Fruit fly (Drosophila melanogaster): ENCODE data around the gene CG6495.

Gene CG6495

DNA sequence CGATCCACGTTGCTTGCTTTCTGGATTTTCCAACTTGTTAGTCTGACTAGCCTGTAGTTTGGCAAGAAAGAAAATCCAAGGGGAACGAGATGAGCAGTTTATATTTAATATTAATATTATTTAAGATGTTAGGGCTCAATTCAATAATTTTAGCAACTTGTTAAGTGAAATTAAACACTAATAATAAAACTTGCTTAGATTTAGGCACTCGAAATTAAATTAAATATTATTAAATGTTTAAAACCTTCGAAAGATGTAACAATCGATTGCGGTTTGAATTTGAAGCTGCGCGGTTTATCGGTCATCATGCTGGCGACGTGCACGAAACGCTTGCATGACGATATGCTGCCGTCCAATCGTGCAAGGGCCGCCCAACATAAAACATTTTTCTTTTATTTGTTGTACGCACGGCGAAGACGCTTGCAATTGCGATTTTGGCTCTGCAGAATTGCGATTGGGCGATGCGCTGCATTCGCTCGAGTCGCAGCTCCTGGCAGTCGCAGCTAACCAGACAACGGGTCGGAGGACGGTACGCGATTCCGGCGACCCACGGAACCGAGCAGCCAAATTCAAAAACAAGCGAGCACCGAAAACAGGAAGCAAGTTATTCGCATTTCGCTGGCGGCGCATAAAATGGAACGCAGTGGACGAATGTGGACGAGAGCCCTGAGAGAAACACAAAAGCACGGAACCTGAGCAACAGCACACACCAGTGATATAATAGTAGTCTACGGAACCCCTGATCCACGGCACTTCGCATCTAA lies 23.7 kb upstream of the CG6495 start, which contains the start of the genes Vha16-5 and CG12299 (continued):
- TF ChIP-seq ewg (GFP tag; optimal IDR thresholded peaks at IDR 0.05) = peak; percentile 74
- TF ChIP-seq CG8924 (tag; optimal IDR thresholded peaks at IDR 0.05) = peak; percentile 82
- no peak for TF ChIP-seq Hr78 (GFP tag; optimal IDR thresholded peaks at IDR 0.05)
- peak; percentile 93 for TF ChIP-seq CG30403 (GFP tag; optimal IDR thresholded peaks at IDR 0.05)
- no peak for TF ChIP-seq hth (optimal IDR thresholded peaks at IDR 0.05)
- no peak for TF ChIP-seq gsb-n (tag; optimal IDR thresholded peaks at IDR 0.05)
- TF ChIP-seq jing (GFP tag; optimal IDR thresholded peaks at IDR 0.05) = peak; percentile 43
- TF ChIP-seq Sry-β (GFP tag; optimal IDR thresholded peaks at IDR 0.05) = no peak
- peak; percentile 30 for TF ChIP-seq gfzf (GFP tag; optimal IDR thresholded peaks at IDR 0.05)
- TF ChIP-seq z (GFP tag; IDR thresholded peaks at IDR 0.05) = no peak
- peak; percentile 93 for TF ChIP-seq Bgb (GFP tag; IDR thresholded peaks at IDR 0.05; ENCODE audit: partially characterized antibody)
- peak; percentile 80 to 85 for TF ChIP-seq chif (GFP tag; optimal IDR thresholded peaks at IDR 0.05)
- TF ChIP-seq CG3726 (GFP tag; IDR thresholded peaks at IDR 0.05) = peak; percentile 63; the same call in 2 of the 3 replicates
- TF ChIP-seq NFAT (GFP tag; IDR thresholded peaks at IDR 0.05) = peak; percentile 96
- peak; percentile 85 for TF ChIP-seq NC2β (GFP tag; optimal IDR thresholded peaks at IDR 0.05)
- no peak for TF ChIP-seq schlank (tag; optimal IDR thresholded peaks at IDR 0.05)
- TF ChIP-seq slou (GFP tag; optimal IDR thresholded peaks at IDR 0.05) = peak; percentile 57
- TF ChIP-seq CG18011 (GFP tag; optimal IDR thresholded peaks at IDR 0.05) = peak; percentile 83
- no peak for TF ChIP-seq yki (optimal IDR thresholded peaks at IDR 0.05)
- TF ChIP-seq CG30431 (GFP tag; optimal IDR thresholded peaks at IDR 0.05) = peak; percentile 54
- peak; percentile 86 for TF ChIP-seq ind (GFP tag; optimal IDR thresholded peaks at IDR 0.05)
- TF ChIP-seq Dad (GFP tag; optimal IDR thresholded peaks at IDR 0.05) = peak; percentile 94
- TF ChIP-seq sd (tag; optimal IDR thresholded peaks at IDR 0.05) = no peak
- peak; percentile 86 for TF ChIP-seq CG4730 (GFP tag; IDR thresholded peaks at IDR 0.05)
- TF ChIP-seq CG15601 (tag; optimal IDR thresholded peaks at IDR 0.05) = peak; percentile 76
- no peak for TF ChIP-seq kah (GFP tag; optimal IDR thresholded peaks at IDR 0.05)
- peak; percentile 63; the same call in 1 of the 2 replicates for TF ChIP-seq sens-2 (GFP tag; IDR thresholded peaks at IDR 0.05)
- TF ChIP-seq Chrac-16 (GFP tag; optimal IDR thresholded peaks at IDR 0.05) = peak; percentile 85
- peak; percentile 31 for TF ChIP-seq CG12299 (tag; optimal IDR thresholded peaks at IDR 0.05)
- peak; percentile 45 for TF ChIP-seq Usf (GFP tag; optimal IDR thresholded peaks at IDR 0.05)
- peak; percentile 90 for TF ChIP-seq CG3847 (GFP tag; IDR thresholded peaks at IDR 0.05)
- peak; percentile 93 for TF ChIP-seq gem (tag; optimal IDR thresholded peaks at IDR 0.05)
- 0 out of 3 replicates have a peak, but pooled peaks have one; percentile 29 for TF ChIP-seq C15 (GFP tag; IDR thresholded peaks at IDR 0.05)
- peak; percentile 81 for TF ChIP-seq maf-S (GFP tag; optimal IDR thresholded peaks at IDR 0.05)
- TF ChIP-seq CG2129 (GFP tag; IDR thresholded peaks at IDR 0.05; ENCODE audit: partially characterized antibody) = peak; percentile 30; the same call in 1 of the 2 replicates
- peak; percentile 38 for TF ChIP-seq CG17385 (GFP tag; optimal IDR thresholded peaks at IDR 0.05)
- peak; percentile 82 for TF ChIP-seq ranshi (GFP tag; IDR thresholded peaks at IDR 0.05)
- peak; percentile 99 for TF ChIP-seq Med (GFP tag)
- TF ChIP-seq CG17612 (GFP tag; IDR thresholded peaks at IDR 0.05) = peak; percentile 68; the same call in 1 of the 2 replicates
- peak; percentile 88 for TF ChIP-seq CG11247 (GFP tag; IDR thresholded peaks at IDR 0.05)
- no peak for TF ChIP-seq Hmx (GFP tag; optimal IDR thresholded peaks at IDR 0.05)
- TF ChIP-seq CG32772 (GFP tag; IDR thresholded peaks at IDR 0.05) = peak; percentile 88
- peak; percentile 76; the same call in 2 of the 3 replicates for TF ChIP-seq CG6175 (GFP tag; IDR thresholded peaks at IDR 0.05)
- TF ChIP-seq dpn (GFP tag; optimal IDR thresholded peaks at IDR 0.05) = peak in 1 of 2 experiments; percentile 90
- peak; percentile 94 for TF ChIP-seq CG1603 (tag; optimal IDR thresholded peaks at IDR 0.05)
- no peak for TF ChIP-seq dmrt99B (tag; optimal IDR thresholded peaks at IDR 0.05)
- TF ChIP-seq CG34376 (GFP tag; optimal IDR thresholded peaks at IDR 0.05) = peak; percentile 44
- TF ChIP-seq Ada2b (GFP tag; IDR thresholded peaks at IDR 0.05) = peak; percentile 90
- TF ChIP-seq CG10209 (GFP tag; optimal IDR thresholded peaks at IDR 0.05) = peak; percentile 72
